Worm (Caenorhabditis elegans): Measurements from ENCODE around the gene elt-2.

ce11 chrX:10435492-10435939, 45.5 kb upstream of the elt-2 start:
- TF ChIP-seq T23F11.4 (GFP tag; optimal IDR thresholded peaks at IDR 0.05) (peak; percentile 7), lim-6 (tag; optimal IDR thresholded peaks at IDR 0.05) (no peak)

Data from whole organism, late embryonic.